Worm (Caenorhabditis elegans) whole organism, L3 larva: ENCODE data around the gene F25E2.3.
A peak's percentile ranks its signal among the peaks of the same experiment; 100 is the strongest.

Experiments used
- R02D3.7 ChIP-seq: fragments of 150-350 bp; optimal IDR thresholded peaks from 2 replicates; lab custom pipeline; 2014; ENCODE audit warnings: missing biosample characterization, missing genetic modification characterization
- ZK546.5 ChIP-seq: sonication (generic microtip); optimal IDR thresholded peaks from 2 replicates; lab custom pipeline; 2017; ENCODE audit warnings: missing biosample characterization, missing genetic modification characterization
- aly-2 ChIP-seq: fragments of 150-350 bp; optimal IDR thresholded peaks from 2 replicates; lab custom pipeline; 2014; ENCODE audit warnings: missing biosample characterization, missing genetic modification characterization
- ama-1 ChIP-seq: fragments of 150-350 bp; optimal IDR thresholded peaks from 2 replicates; lab custom pipeline; 2018
- ceh-28 ChIP-seq: fragments of 150-350 bp; optimal IDR thresholded peaks from 2 replicates; lab custom pipeline; 2014; ENCODE audit warnings: missing biosample characterization, missing genetic modification reagents, missing genetic modification characterization
- ceh-82 ChIP-seq: fragments of 150-350 bp; optimal IDR thresholded peaks from 2 replicates; lab custom pipeline; 2014; ENCODE audit warnings: missing biosample characterization, missing genetic modification characterization
- ceh-9 ChIP-seq: sonication (generic microtip); optimal IDR thresholded peaks from 2 replicates; lab custom pipeline; 2018; ENCODE audit warnings: missing biosample characterization, missing genetic modification characterization
- daf-12 ChIP-seq: fragments of 150-350 bp; optimal IDR thresholded peaks from 2 replicates; lab custom pipeline; 2014; ENCODE audit warnings: missing biosample characterization, missing genetic modification reagents, missing genetic modification characterization
- egl-27 ChIP-seq: sonication (generic microtip); optimal IDR thresholded peaks from 4 replicates; lab custom pipeline; 2017; ENCODE audit warnings: missing biosample characterization, missing genetic modification reagents, missing genetic modification characterization
- egl-5 ChIP-seq: fragments of 150-350 bp; optimal IDR thresholded peaks from 2 replicates; lab custom pipeline; 2017; ENCODE audit warnings: missing biosample characterization, missing genetic modification reagents, missing genetic modification characterization, inconsistent platforms
- elt-1 ChIP-seq: fragments of 150-350 bp; optimal IDR thresholded peaks from 2 replicates; lab custom pipeline; 2014; ENCODE audit warnings: missing biosample characterization, missing genetic modification characterization
- elt-2 ChIP-seq: sonication (generic microtip); optimal IDR thresholded peaks from 2 replicates; lab custom pipeline; 2016; ENCODE audit warnings: missing genetic modification reagents, mild to moderate bottlenecking, missing genetic modification characterization, missing compliant biosample characterization
- elt-3 ChIP-seq, 3 experiments: fragments of 150-350 bp in 1 of 3; sonication (generic microtip) in 2 of 3; optimal IDR thresholded peaks; 2 replicates in 2 of 3; 4 replicates in 1 of 3; lab custom pipeline; 2014 to 2017; ENCODE audit warnings: missing biosample characterization in 3 of 3, missing genetic modification characterization in 3 of 3
- eor-1 ChIP-seq, 2 experiments: fragments of 150-350 bp; optimal IDR thresholded peaks; 2 replicates each; lab custom pipeline; 2014 to 2018; ENCODE audit warnings: missing biosample characterization in 2 of 2, missing genetic modification characterization in 2 of 2
- fkh-10 ChIP-seq: sonication (generic microtip); optimal IDR thresholded peaks from 2 replicates; lab custom pipeline; 2017; ENCODE audit warnings: missing biosample characterization, missing genetic modification reagents, missing genetic modification characterization
- fkh-2 ChIP-seq: fragments of 150-350 bp; optimal IDR thresholded peaks from 2 replicates; lab custom pipeline; 2014; ENCODE audit warnings: missing biosample characterization, missing genetic modification reagents, missing genetic modification characterization
- fos-1 ChIP-seq: fragments of 150-350 bp; optimal IDR thresholded peaks from 2 replicates; lab custom pipeline; 2014; ENCODE audit warnings: missing biosample characterization, missing genetic modification characterization
- hmg-11 ChIP-seq: sonication (generic microtip); optimal IDR thresholded peaks from 2 replicates; lab custom pipeline; 2016; ENCODE audit warnings: missing genetic modification characterization, missing compliant biosample characterization
- jun-1 ChIP-seq: fragments of 150-350 bp; optimal IDR thresholded peaks from 2 replicates; lab custom pipeline; 2014; ENCODE audit warnings: missing biosample characterization, missing genetic modification reagents, missing genetic modification characterization
- lin-15B ChIP-seq: fragments of 150-350 bp; optimal IDR thresholded peaks from 2 replicates; lab custom pipeline; 2014; ENCODE audit warnings: missing biosample characterization, missing genetic modification characterization
- lin-39 ChIP-seq: fragments of 150-350 bp; optimal IDR thresholded peaks from 2 replicates; lab custom pipeline; 2018; ENCODE audit warnings: missing biosample characterization, missing genetic modification reagents, missing genetic modification characterization
- lsy-12 ChIP-seq: sonication (generic microtip); optimal IDR thresholded peaks from 2 replicates; lab custom pipeline; 2016; ENCODE audit warnings: mild to moderate bottlenecking, missing genetic modification characterization, missing compliant biosample characterization
- mdl-1 ChIP-seq: fragments of 150-350 bp; optimal IDR thresholded peaks from 2 replicates; lab custom pipeline; 2014; ENCODE audit warnings: missing biosample characterization, missing genetic modification characterization
- mml-1 ChIP-seq: fragments of 150-350 bp; sonication (generic microtip); optimal IDR thresholded peaks from 3 replicates; lab custom pipeline; 2014; ENCODE audit warnings: missing biosample characterization, missing genetic modification characterization
- nfya-1 ChIP-seq: sonication (generic microtip); optimal IDR thresholded peaks from 2 replicates; lab custom pipeline; 2017; ENCODE audit warnings: missing genetic modification characterization, mild to moderate bottlenecking, missing compliant biosample characterization, antibody characterized with exemption, moderate library complexity; ENCODE audit not compliant: insufficient read depth
- nhr-11 ChIP-seq: fragments of 150-350 bp; optimal IDR thresholded peaks from 2 replicates; lab custom pipeline; 2014; ENCODE audit warnings: missing biosample characterization, missing genetic modification characterization
- nhr-23 ChIP-seq: fragments of 150-350 bp; optimal IDR thresholded peaks from 2 replicates; lab custom pipeline; 2014; ENCODE audit warnings: missing biosample characterization, missing genetic modification reagents, missing genetic modification characterization
- nhr-237 ChIP-seq: fragments of 150-350 bp; optimal IDR thresholded peaks from 2 replicates; lab custom pipeline; 2014; ENCODE audit warnings: missing biosample characterization, missing genetic modification characterization
- nhr-25 ChIP-seq: sonication (generic microtip); optimal IDR thresholded peaks from 2 replicates; lab custom pipeline; 2017; ENCODE audit warnings: missing biosample characterization, missing genetic modification characterization
- nhr-28 ChIP-seq: fragments of 150-350 bp; optimal IDR thresholded peaks from 2 replicates; lab custom pipeline; 2014; ENCODE audit warnings: missing biosample characterization, missing genetic modification characterization
- nhr-43 ChIP-seq: sonication (generic microtip); optimal IDR thresholded peaks from 2 replicates; lab custom pipeline; 2016; ENCODE audit warnings: mild to moderate bottlenecking, missing genetic modification characterization, missing compliant biosample characterization; ENCODE audit not compliant: poor library complexity, severe bottlenecking
- nhr-67 ChIP-seq: fragments of 150-350 bp; optimal IDR thresholded peaks from 2 replicates; lab custom pipeline; 2014; ENCODE audit warnings: missing biosample characterization, missing genetic modification characterization
- nhr-76 ChIP-seq: fragments of 150-350 bp; sonication (generic microtip); optimal IDR thresholded peaks from 5 replicates; lab custom pipeline; 2014; ENCODE audit warnings: missing biosample characterization, missing genetic modification characterization
- nhr-77 ChIP-seq: fragments of 150-350 bp; optimal IDR thresholded peaks from 2 replicates; lab custom pipeline; 2014; ENCODE audit warnings: missing biosample characterization, missing genetic modification characterization
- pha-4 ChIP-seq: fragments of 150-350 bp; optimal IDR thresholded peaks from 2 replicates; lab custom pipeline; 2014; ENCODE audit warnings: missing biosample characterization, missing genetic modification reagents, missing genetic modification characterization
- pqm-1 ChIP-seq: fragments of 150-350 bp; optimal IDR thresholded peaks from 2 replicates; lab custom pipeline; 2017; ENCODE audit warnings: missing biosample characterization, missing genetic modification characterization, inconsistent platforms
- sea-2 ChIP-seq: fragments of 150-350 bp; sonication (generic microtip); optimal IDR thresholded peaks from 4 replicates; lab custom pipeline; 2014; ENCODE audit warnings: missing biosample characterization, missing genetic modification reagents, missing genetic modification characterization
- skn-1 ChIP-seq: fragments of 150-350 bp; optimal IDR thresholded peaks from 2 replicates; lab custom pipeline; 2014; ENCODE audit warnings: missing biosample characterization, missing genetic modification characterization
- snpc-4 ChIP-seq: fragments of 150-350 bp; optimal IDR thresholded peaks from 2 replicates; lab custom pipeline; 2014; ENCODE audit warnings: missing biosample characterization, missing genetic modification characterization
- tbx-2 ChIP-seq: sonication (generic microtip); optimal IDR thresholded peaks from 2 replicates; lab custom pipeline; 2016; ENCODE audit warnings: mild to moderate bottlenecking, missing genetic modification characterization, missing compliant biosample characterization
- unc-39 ChIP-seq: sonication (generic microtip); optimal IDR thresholded peaks from 4 replicates; lab custom pipeline; 2017; ENCODE audit warnings: missing biosample characterization, missing genetic modification characterization
- unc-62 ChIP-seq: fragments of 150-350 bp; sonication (generic microtip); optimal IDR thresholded peaks from 4 replicates; lab custom pipeline; 2014; ENCODE audit warnings: missing biosample characterization, missing genetic modification reagents, missing genetic modification characterization
- zag-1 ChIP-seq: fragments of 150-350 bp; optimal IDR thresholded peaks from 2 replicates; lab custom pipeline; 2014; ENCODE audit warnings: missing biosample characterization, missing genetic modification characterization
- ztf-4 ChIP-seq: fragments of 150-350 bp; optimal IDR thresholded peaks from 2 replicates; lab custom pipeline; 2014; ENCODE audit warnings: missing biosample characterization, missing genetic modification characterization

Gene F25E2.3

ce11 chrX:769550-769949, 43.4 kb downstream of the F25E2.3 start:
- TF ChIP-seq nfya-1 (tag; lab: Kevin White, UChicago) (no peak), nhr-25 (no peak), ceh-82 (tag; lab: Kevin White, UChicago) (no peak), mdl-1 (no peak), jun-1 (tag; lab: Kevin White, UChicago) (no peak), daf-12 (tag; lab: Kevin White, UChicago) (no peak), eor-1 (tag; optimal IDR thresholded peaks at IDR 0.05; lab: Kevin White, UChicago) (no peak), pqm-1 (tag; lab: Kevin White, UChicago) (no peak), fos-1 (tag; lab: Kevin White, UChicago) (no peak)
- TF ChIP-seq, all 47 proteins: peak for 0

ce11 chrX:768061-768646, 44.8 kb downstream of the F25E2.3 start, which contains the start of the genes trap-2 and ile-2:
Gene trap-2, minus strand, starts transcription at chrX:768069.
Gene ile-2, plus strand, starts transcription at chrX:768596.
- TF ChIP-seq sea-2 (GFP tag; lab: Kevin White, UChicago) (no peak), unc-39 (tag; lab: Kevin White, UChicago) (no peak), ama-1 (peak; percentile 20), egl-27 (peak; percentile 52), ceh-82 (tag; lab: Kevin White, UChicago) (no peak), hmg-11 (tag; lab: Kevin White, UChicago) (peak; percentile 99), lin-15B (tag; lab: Kevin White, UChicago) (peak; percentile 96), nfya-1 (tag; lab: Kevin White, UChicago) (peak; percentile 98), nhr-23 (peak; percentile 94), pha-4 (tag; lab: Kevin White, UChicago) (peak; percentile 95), fos-1 (tag; lab: Kevin White, UChicago) (peak; percentile 84), fkh-2 (tag; lab: Kevin White, UChicago) (peak; percentile 16), skn-1 (tag; lab: Kevin White, UChicago) (peak; percentile 88), eor-1 (tag; optimal IDR thresholded peaks at IDR 0.05; lab: Kevin White, UChicago) (no peak), nhr-11 (tag; lab: Kevin White, UChicago) (no peak), nhr-28 (tag; lab: Kevin White, UChicago) (no peak), elt-2 (tag; lab: Kevin White, UChicago) (peak; percentile 90), aly-2 (no peak), nhr-25 (peak; percentile 98), lsy-12 (tag; lab: Kevin White, UChicago) (peak; percentile 85), ceh-28 (peak; percentile 75), unc-62 (GFP tag; lab: Kevin White, UChicago) (peak; percentile 71), ZK546.5 (tag; lab: Kevin White, UChicago) (peak; percentile 53), tbx-2 (tag; lab: Kevin White, UChicago) (peak; percentile 68), nhr-77 (peak; percentile 33), pqm-1 (tag; lab: Kevin White, UChicago) (peak; percentile 64), elt-1 (tag; lab: Kevin White, UChicago) (peak; percentile 55), nhr-67 (tag; lab: Kevin White, UChicago) (no peak), daf-12 (tag; lab: Kevin White, UChicago) (no peak), lin-39 (tag; lab: Kevin White, UChicago) (peak; percentile 99), nhr-43 (peak; percentile 89), R02D3.7 (tag; lab: Kevin White, UChicago) (peak; percentile 65), mdl-1 (no peak), egl-5 (tag; lab: Kevin White, UChicago) (peak; percentile 90), fkh-10 (no peak), nhr-76 (tag; lab: Kevin White, UChicago) (no peak), ztf-4 (tag; lab: Kevin White, UChicago) (peak; percentile 22), nhr-237 (tag; lab: Kevin White, UChicago) (no peak), jun-1 (tag; lab: Kevin White, UChicago) (peak; percentile 89), zag-1 (tag; lab: Kevin White, UChicago) (no peak), mml-1 (tag; lab: Kevin White, UChicago) (no peak), elt-3 (tag; optimal IDR thresholded peaks at IDR 0.05; lab: Kevin White, UChicago) (peak in 2 of 3 experiments; percentile 66 to 74), ceh-9 (no peak), snpc-4 (tag; lab: Kevin White, UChicago) (peak; percentile 91)
